Worm (Caenorhabditis elegans) whole organism, L4 larva: ENCODE data around the gene rom-2.

ENCODE experiments used
- F10B5.3 ChIP-seq: sonication (generic microtip); optimal IDR thresholded peaks from 2 replicates; lab custom pipeline; 2016; ENCODE audit warnings: mild to moderate bottlenecking, missing genetic modification characterization, missing compliant biosample characterization
- F37D6.2 ChIP-seq: sonication (generic microtip); optimal IDR thresholded peaks from 2 replicates; lab custom pipeline; 2016; ENCODE audit warnings: mild to moderate bottlenecking, missing genetic modification characterization, missing compliant biosample characterization
- F44E2.7 ChIP-seq: fragments of 200-800 bp; sonication (Bioruptor generic); IDR thresholded peaks from 2 replicates; pipeline ENCODE4 v2.1.2; 2022; ENCODE audit warnings: missing genetic modification characterization, missing compliant biosample characterization
- ZK337.2 ChIP-seq: fragments of 200-800 bp; sonication (Bioruptor generic); IDR thresholded peaks from 2 replicates; pipeline ENCODE4 v1.3.6; 2022; ENCODE audit warnings: missing genetic modification reagents, missing genetic modification characterization, missing compliant biosample characterization
- ZK546.5 ChIP-seq, 2 experiments: sonication (generic microtip); optimal IDR thresholded peaks; 2 replicates each; lab custom pipeline; 2017; ENCODE audit warnings: missing biosample characterization in 2 of 2, missing genetic modification characterization in 2 of 2
- ceh-32 ChIP-seq: sonication (generic microtip); optimal IDR thresholded peaks from 2 replicates; lab custom pipeline; 2016; ENCODE audit warnings: mild to moderate bottlenecking, missing genetic modification characterization, missing compliant biosample characterization; ENCODE audit not compliant: poor library complexity
- ceh-44 ChIP-seq: fragments of 200-800 bp; sonication (Bioruptor generic); IDR thresholded peaks from 2 replicates; pipeline ENCODE4 v1.3.6; 2022; ENCODE audit warnings: missing genetic modification reagents, missing genetic modification characterization, missing compliant biosample characterization
- ceh-82 ChIP-seq: sonication (generic microtip); optimal IDR thresholded peaks from 2 replicates; lab custom pipeline; 2017; ENCODE audit warnings: missing biosample characterization, missing genetic modification characterization
- ces-1 ChIP-seq: fragments of 150-350 bp; sonication (generic microtip); optimal IDR thresholded peaks from 4 replicates; lab custom pipeline; 2014; ENCODE audit warnings: missing biosample characterization, missing genetic modification reagents, missing genetic modification characterization
- daf-12 ChIP-seq: fragments of 150-350 bp; optimal IDR thresholded peaks from 2 replicates; lab custom pipeline; 2014; ENCODE audit warnings: missing biosample characterization, missing genetic modification reagents, missing genetic modification characterization
- daf-16 ChIP-seq, 3 experiments: sonication (generic microtip); optimal IDR thresholded peaks; 2 replicates each; lab custom pipeline; 2016 to 2017; ENCODE audit warnings: missing genetic modification characterization in 3 of 3, missing genetic modification reagents in 3 of 3, mild to moderate bottlenecking in 2 of 3, missing compliant biosample characterization in 2 of 3, missing biosample characterization in 1 of 3, moderate library complexity in 1 of 3
- daf-8 ChIP-seq: fragments of 200-800 bp; sonication (Bioruptor generic); IDR thresholded peaks from 2 replicates; pipeline ENCODE4 v1.3.6; 2022; ENCODE audit warnings: missing genetic modification characterization, missing compliant biosample characterization
- dmd-6 ChIP-seq: fragments of 200-800 bp; sonication (Bioruptor generic); IDR thresholded peaks from 2 replicates; pipeline ENCODE4 v1.3.6; 2022; ENCODE audit warnings: missing genetic modification reagents, missing genetic modification characterization, missing compliant biosample characterization
- dpl-1 ChIP-seq: fragments of 150-350 bp; optimal IDR thresholded peaks from 2 replicates; lab custom pipeline; 2014; ENCODE audit warnings: missing biosample characterization, missing genetic modification reagents, missing genetic modification characterization
- egl-27 ChIP-seq: sonication (generic microtip); optimal IDR thresholded peaks from 3 replicates; lab custom pipeline; 2017; ENCODE audit warnings: missing biosample characterization, missing genetic modification reagents, missing genetic modification characterization
- egl-43 ChIP-seq: fragments of 200-800 bp; sonication (Bioruptor generic); IDR thresholded peaks from 2 replicates; pipeline ENCODE4 v1.3.6; 2022; ENCODE audit warnings: missing genetic modification reagents, missing genetic modification characterization, missing compliant biosample characterization
- fos-1 ChIP-seq: fragments of 150-350 bp; optimal IDR thresholded peaks from 2 replicates; lab custom pipeline; 2014; ENCODE audit warnings: missing biosample characterization, missing genetic modification characterization
- hlh-30 ChIP-seq: sonication (generic microtip); optimal IDR thresholded peaks from 2 replicates; lab custom pipeline; 2017; ENCODE audit warnings: antibody characterized with exemption, mild to moderate bottlenecking, missing genetic modification characterization, missing compliant biosample characterization; ENCODE audit not compliant: insufficient read depth
- hmg-1.1 ChIP-seq: fragments of 200-800 bp; sonication (Bioruptor generic); IDR thresholded peaks from 2 replicates; pipeline ENCODE4 v1.3.6; 2022; ENCODE audit warnings: missing genetic modification reagents, missing genetic modification characterization, missing compliant biosample characterization
- jun-1 ChIP-seq: fragments of 150-350 bp; optimal IDR thresholded peaks from 2 replicates; lab custom pipeline; 2014; ENCODE audit warnings: missing biosample characterization, missing genetic modification reagents, missing genetic modification characterization
- lin-29 ChIP-seq: fragments of 200-800 bp; sonication (Bioruptor generic); IDR thresholded peaks from 2 replicates; pipeline ENCODE4 v1.3.6; 2022; ENCODE audit warnings: missing genetic modification reagents, missing genetic modification characterization, missing compliant biosample characterization
- mdl-1 ChIP-seq, 2 experiments: fragments of 150-350 bp in 1 of 2; sonication (generic microtip) in 1 of 2; optimal IDR thresholded peaks; 2 replicates each; lab custom pipeline; 2014 to 2017; ENCODE audit warnings: missing biosample characterization in 2 of 2, missing genetic modification characterization in 2 of 2
- mep-1 ChIP-seq: fragments of 150-350 bp; sonication (generic microtip); optimal IDR thresholded peaks from 3 replicates; lab custom pipeline; 2014; ENCODE audit warnings: missing biosample characterization, missing genetic modification characterization
- nhr-11 ChIP-seq: fragments of 150-350 bp; optimal IDR thresholded peaks from 2 replicates; lab custom pipeline; 2014; ENCODE audit warnings: missing biosample characterization, missing genetic modification characterization
- nhr-25 ChIP-seq: sonication (generic microtip); optimal IDR thresholded peaks from 2 replicates; lab custom pipeline; 2017; ENCODE audit warnings: missing genetic modification characterization, mild to moderate bottlenecking, missing compliant biosample characterization, antibody characterized with exemption, moderate library complexity, borderline replicate concordance; ENCODE audit not compliant: insufficient read depth
- nhr-42 ChIP-seq: fragments of 200-800 bp; sonication (Bioruptor generic); IDR thresholded peaks from 2 replicates; pipeline ENCODE4 v1.3.6; 2022; ENCODE audit warnings: missing genetic modification characterization, missing compliant biosample characterization
- nhr-48 ChIP-seq: sonication (generic microtip); optimal IDR thresholded peaks from 2 replicates; lab custom pipeline; 2016; ENCODE audit warnings: mild to moderate bottlenecking, missing genetic modification characterization, missing compliant biosample characterization
- nhr-76 ChIP-seq: fragments of 150-350 bp; optimal IDR thresholded peaks from 2 replicates; lab custom pipeline; 2014; ENCODE audit warnings: missing biosample characterization, missing genetic modification characterization
- php-3 ChIP-seq: fragments of 200-800 bp; sonication (Bioruptor generic); IDR thresholded peaks from 2 replicates; pipeline ENCODE4 v1.3.6; 2022; ENCODE audit warnings: missing genetic modification reagents, missing genetic modification characterization, missing compliant biosample characterization
- pqm-1 ChIP-seq: sonication (generic microtip); optimal IDR thresholded peaks from 2 replicates; lab custom pipeline; 2017; ENCODE audit warnings: missing biosample characterization, missing genetic modification characterization
- saeg-2 ChIP-seq: fragments of 200-800 bp; sonication (Bioruptor generic); IDR thresholded peaks from 2 replicates; pipeline ENCODE4 v1.3.6; 2022; ENCODE audit warnings: missing genetic modification reagents, missing genetic modification characterization, missing compliant biosample characterization
- skn-1 ChIP-seq: fragments of 150-350 bp; optimal IDR thresholded peaks from 2 replicates; lab custom pipeline; 2014; ENCODE audit warnings: missing biosample characterization, missing genetic modification characterization
- tra-1 ChIP-seq: fragments of 200-800 bp; sonication (Bioruptor generic); IDR thresholded peaks from 2 replicates; pipeline ENCODE4 v1.3.6; 2022; ENCODE audit warnings: missing genetic modification reagents, missing genetic modification characterization, missing compliant biosample characterization
- unc-130 ChIP-seq: sonication (generic microtip); optimal IDR thresholded peaks from 2 replicates; lab custom pipeline; 2016; ENCODE audit warnings: missing genetic modification reagents, missing genetic modification characterization, missing compliant biosample characterization
- unc-39 ChIP-seq: sonication (generic microtip); optimal IDR thresholded peaks from 2 replicates; lab custom pipeline; 2017; ENCODE audit warnings: missing biosample characterization, missing genetic modification characterization
- unc-62 ChIP-seq, 3 experiments: fragments of 150-350 bp in 1 of 3; sonication (generic microtip); optimal IDR thresholded peaks in 2 of 3; peaks in 1 of 3; 1 replicate in 1 of 3; 2 replicates in 2 of 3; lab custom pipeline; 2014 to 2017; ENCODE audit warnings: missing biosample characterization in 3 of 3, missing genetic modification characterization in 3 of 3, missing genetic modification reagents in 3 of 3, missing genotype in 1 of 3
- zfp-3 ChIP-seq: fragments of 200-800 bp; sonication (Bioruptor generic); conservative IDR thresholded peaks from 2 replicates; pipeline ENCODE4 v1.3.6; 2022; ENCODE audit warnings: missing genetic modification reagents, missing genetic modification characterization, missing compliant biosample characterization
- zip-11 ChIP-seq: fragments of 200-800 bp; sonication (Bioruptor generic); IDR thresholded peaks from 2 replicates; pipeline ENCODE4 v1.3.6; 2022; ENCODE audit warnings: missing genetic modification characterization, missing compliant biosample characterization

rom-2 gene

ce11 chrIII:9565973-9566372, 29.5 kb downstream of the rom-2 start, which contains the start of gene C48B4.11:
Gene C48B4.11 (minus strand): TSS chrIII:9566115.
- TF ChIP-seq hlh-30 (tag; lab: Kevin White, UChicago): no peak
- no peak for TF ChIP-seq tra-1 (GFP tag; lab: Robert Waterston, UW)
- no peak for TF ChIP-seq saeg-2 (GFP tag; lab: Robert Waterston, UW)
- no peak for TF ChIP-seq php-3 (GFP tag; lab: Robert Waterston, UW)
- no peak for TF ChIP-seq jun-1 (tag; lab: Kevin White, UChicago)
- no peak for TF ChIP-seq F10B5.3 (tag; lab: Kevin White, UChicago)
- TF ChIP-seq unc-39 (tag; lab: Kevin White, UChicago): no peak
- TF ChIP-seq ZK546.5 (tag; optimal IDR thresholded peaks at IDR 0.05; lab: Kevin White, UChicago): no peak
- TF ChIP-seq fos-1 (tag; lab: Kevin White, UChicago): no peak
- TF ChIP-seq mep-1 (tag; lab: Kevin White, UChicago): no peak
- TF ChIP-seq lin-29: no peak
- no peak for TF ChIP-seq mdl-1 (tag; optimal IDR thresholded peaks at IDR 0.05; lab: Kevin White, UChicago)
- no peak for TF ChIP-seq egl-27 (tag; lab: Kevin White, UChicago)
- no peak for TF ChIP-seq unc-62 (GFP tag; optimal IDR thresholded peaks at IDR 0.05 in 1 of 2; lab: Kevin White, UChicago)
- no peak for TF ChIP-seq unc-62 (tag; optimal IDR thresholded peaks at IDR 0.05; lab: Kevin White, UChicago)
- no peak for TF ChIP-seq nhr-25
- TF ChIP-seq F44E2.7 (GFP tag; lab: Robert Waterston, UW): no peak
- no peak for TF ChIP-seq daf-16 (GFP tag; optimal IDR thresholded peaks at IDR 0.05; lab: Kevin White, UChicago)
- no peak for TF ChIP-seq daf-16 (tag; optimal IDR thresholded peaks at IDR 0.05; lab: Kevin White, UChicago)
- TF ChIP-seq nhr-42 (GFP tag; lab: Robert Waterston, UW): no peak

DNA sequence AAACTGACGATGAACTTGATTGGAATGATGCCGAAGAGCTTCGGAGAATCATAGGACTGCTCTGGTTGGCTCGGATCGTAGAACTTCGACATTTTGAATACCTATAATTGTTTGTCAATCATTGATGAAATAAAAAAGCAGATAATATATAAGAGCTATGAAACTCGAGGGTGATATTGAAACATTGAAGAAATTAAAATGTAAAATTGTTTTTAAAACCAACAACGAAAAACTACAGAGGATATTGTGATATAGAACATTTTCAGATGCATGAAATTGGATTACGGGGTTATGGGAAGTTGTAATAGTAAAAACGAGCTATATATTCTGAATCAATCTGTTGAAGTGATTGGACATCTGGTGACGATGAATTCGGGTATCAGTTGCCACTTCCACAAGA, 31.1 kb downstream of the rom-2 start, which contains the start of gene C48B4.10:
Gene C48B4.10 (minus strand): TSS at position 101 of the 400 bp plus-strand sequence.
- TF ChIP-seq nhr-11 (tag; lab: Kevin White, UChicago) (no peak), skn-1 (tag; lab: Kevin White, UChicago) (no peak), daf-8 (GFP tag; lab: Robert Waterston, UW) (no peak), nhr-76 (tag; lab: Kevin White, UChicago) (no peak), nhr-25 (no peak), unc-130 (GFP tag; lab: Kevin White, UChicago) (no peak), zip-11 (GFP tag; lab: Robert Waterston, UW) (no peak), ceh-32 (tag; lab: Kevin White, UChicago) (no peak), daf-12 (no peak), zfp-3 (GFP tag; lab: Robert Waterston, UW) (no peak), egl-43 (GFP tag; lab: Robert Waterston, UW) (no peak), hmg-1.1 (GFP tag; lab: Robert Waterston, UW) (no peak)

DNA sequence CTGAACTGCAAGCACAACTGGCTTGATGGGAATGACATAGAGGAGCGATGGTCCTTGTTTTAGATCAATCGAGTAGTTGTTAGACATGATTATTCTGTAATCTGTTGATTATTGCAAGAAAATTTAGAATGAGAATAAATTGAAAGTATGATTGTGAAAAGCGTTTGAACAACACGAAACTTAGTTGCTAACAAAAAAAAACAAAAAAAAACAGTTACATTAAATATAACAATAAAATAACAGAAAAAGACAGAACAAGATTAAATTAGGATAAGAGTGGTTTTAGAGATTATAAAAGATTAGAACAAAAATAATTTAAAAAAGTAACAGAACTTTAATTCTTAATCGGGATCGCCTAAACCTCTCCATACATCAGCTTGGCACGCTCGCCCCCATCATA, 32.2 kb downstream of the rom-2 start, which contains the start of gene C48B4.9:
Gene C48B4.9 (minus strand): TSS at position 101 of the 400 bp plus-strand sequence.
- TF ChIP-seq F37D6.2 (no peak), ZK337.2 (GFP tag; lab: Robert Waterston, UW) (no peak), nhr-48 (tag; lab: Kevin White, UChicago) (no peak), ceh-82 (tag; lab: Kevin White, UChicago) (no peak), ceh-44 (no peak), pqm-1 (tag; lab: Kevin White, UChicago) (no peak), jun-1 (tag; lab: Kevin White, UChicago) (no peak)
- TF ChIP-seq, all 104 proteins: peak for 0

DNA sequence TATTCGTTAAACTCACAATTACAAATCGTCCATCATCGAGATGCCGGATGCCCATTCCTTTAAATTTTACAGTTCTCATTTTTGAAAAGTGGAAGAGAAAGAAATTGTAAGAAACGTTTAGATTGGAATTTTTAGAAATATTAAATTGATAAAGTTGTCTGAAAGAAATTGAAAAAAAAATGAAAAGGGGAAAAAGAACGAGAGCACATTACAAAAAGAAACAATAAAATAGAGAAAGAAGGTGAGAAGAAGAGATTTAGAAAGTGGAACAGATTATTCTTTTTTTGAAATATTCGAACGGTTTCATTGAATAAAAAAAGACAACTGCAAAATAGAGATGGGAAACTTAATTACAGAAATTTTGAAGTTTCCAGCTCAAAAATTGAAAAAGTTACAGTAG, 34.3 kb downstream of the rom-2 start, which contains the start of gene C48B4.8:
Gene C48B4.8 (minus strand): TSS at position 101 of the 400 bp plus-strand sequence.
- TF ChIP-seq jun-1 (tag; lab: Kevin White, UChicago) (no peak), dpl-1 (GFP tag; lab: Kevin White, UChicago) (no peak), dmd-6 (GFP tag; lab: Robert Waterston, UW) (no peak), ces-1 (GFP tag; lab: Kevin White, UChicago) (no peak), nhr-11 (tag; lab: Kevin White, UChicago) (no peak), mdl-1 (tag; optimal IDR thresholded peaks at IDR 0.05; lab: Kevin White, UChicago) (no peak)
